Worm (Caenorhabditis elegans): ENCODE results near the gene E02C12.12.

The E02C12.12 gene

DNA sequence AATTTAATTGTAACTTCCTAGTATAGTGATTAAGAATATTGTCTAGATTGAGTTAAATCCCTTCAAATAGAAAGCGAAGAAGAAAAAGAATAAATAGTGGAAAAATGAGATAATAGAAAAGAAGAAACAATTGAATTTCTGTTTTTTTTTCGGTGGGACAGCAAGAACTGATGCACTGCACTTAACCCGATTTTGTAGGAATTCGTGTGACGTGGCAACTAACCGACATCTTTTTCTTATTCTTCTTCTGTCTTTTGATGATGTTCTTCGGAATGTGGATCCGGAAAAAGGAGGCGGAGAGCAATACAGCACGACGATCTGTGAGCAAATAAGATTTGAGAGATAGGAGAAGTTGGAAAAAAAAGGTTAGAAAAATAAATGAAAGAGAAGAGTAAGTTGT lies 26.8 kb upstream of the E02C12.12 start:
- no peak for TF ChIP-seq F13C5.2 (tag; optimal IDR thresholded peaks at IDR 0.05)
- TF ChIP-seq pes-1 (GFP tag; IDR thresholded peaks at IDR 0.05): no peak
- no peak for TF ChIP-seq ceh-36 (tag; optimal IDR thresholded peaks at IDR 0.05)
- TF ChIP-seq scrt-1 (GFP tag; IDR thresholded peaks at IDR 0.05): no peak
- no peak for TF ChIP-seq hmbx-1 (tag; optimal IDR thresholded peaks at IDR 0.05)
- TF ChIP-seq hmg-4 (GFP tag; optimal IDR thresholded peaks at IDR 0.05): no peak
- TF ChIP-seq ceh-13 (GFP tag; optimal IDR thresholded peaks at IDR 0.05): no peak
- TF ChIP-seq sea-1 (GFP tag; conservative IDR thresholded peaks at IDR 0.05): no peak
- no peak for TF ChIP-seq ama-1 (optimal IDR thresholded peaks at IDR 0.05)
- no peak for TF ChIP-seq ets-7 (tag; optimal IDR thresholded peaks at IDR 0.05)
- TF ChIP-seq B0310.2 (tag; optimal IDR thresholded peaks at IDR 0.05): no peak
- no peak for TF ChIP-seq flt-1 (GFP tag; IDR thresholded peaks at IDR 0.05)
- TF ChIP-seq tbx-37 (GFP tag; conservative IDR thresholded peaks at IDR 0.05): no peak
- TF ChIP-seq hnd-1 (tag; optimal IDR thresholded peaks at IDR 0.05): no peak
- TF ChIP-seq tra-4 (tag; optimal IDR thresholded peaks at IDR 0.05): no peak
- TF ChIP-seq tbx-11 (GFP tag; IDR thresholded peaks at IDR 0.05): no peak
- no peak for TF ChIP-seq aly-1 (tag; optimal IDR thresholded peaks at IDR 0.05)

DNA sequence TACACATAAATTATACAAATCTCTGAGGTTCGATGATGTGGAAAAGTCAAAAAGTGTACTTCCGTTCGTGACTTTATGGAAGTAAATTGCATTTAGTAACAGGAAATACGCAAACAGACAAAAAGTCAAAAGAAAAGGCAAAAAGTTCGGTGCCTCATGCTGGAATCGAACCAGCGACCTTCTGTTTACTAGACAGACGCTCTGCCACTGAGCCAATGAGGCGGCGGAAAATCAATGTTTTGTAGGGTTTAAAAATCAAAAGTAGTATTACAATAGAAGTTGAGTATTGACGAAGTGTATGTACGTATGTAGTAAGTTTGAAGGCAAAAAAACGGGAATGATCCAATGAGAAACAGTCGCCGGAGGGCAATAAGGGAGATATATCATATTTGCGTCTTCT lies 24.8 kb upstream of the E02C12.12 start:
- no peak for TF ChIP-seq ceh-36 (tag; optimal IDR thresholded peaks at IDR 0.05)
- TF ChIP-seq hmg-4 (GFP tag; optimal IDR thresholded peaks at IDR 0.05): no peak
- TF ChIP-seq hnd-1 (tag; optimal IDR thresholded peaks at IDR 0.05): no peak

DNA sequence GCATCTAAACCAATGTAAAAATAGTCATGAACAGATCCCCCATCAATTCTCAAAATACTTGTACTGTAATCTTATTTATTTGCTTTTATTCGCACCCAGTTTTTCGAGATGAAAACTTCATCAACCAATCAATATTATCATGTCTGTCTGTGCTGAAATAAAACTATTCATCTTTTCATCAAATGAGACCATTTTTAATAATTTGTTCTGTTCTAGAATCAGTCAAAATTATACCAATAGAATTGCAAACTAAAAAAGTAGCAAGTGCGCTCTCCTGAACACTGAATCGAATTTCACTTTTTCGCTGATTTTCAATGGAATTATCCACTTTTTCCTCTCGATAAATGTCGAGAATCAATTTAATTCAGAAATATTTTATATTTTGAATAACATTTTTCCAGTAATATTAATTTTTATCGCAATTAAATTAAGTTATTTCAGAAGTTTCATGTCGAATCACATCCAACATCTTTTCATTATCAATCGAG lies 17.8 kb upstream of the E02C12.12 start, which contains the start of gene trpp-4:
Gene trpp-4, plus strand, starts transcription at position 442 of the 488 bp plus-strand sequence.
- no peak for TF ChIP-seq hmg-4 (GFP tag; optimal IDR thresholded peaks at IDR 0.05)
- no peak for TF ChIP-seq ama-1 (optimal IDR thresholded peaks at IDR 0.05)
- no peak for TF ChIP-seq flt-1 (GFP tag; IDR thresholded peaks at IDR 0.05)
- no peak for TF ChIP-seq sea-1 (GFP tag; conservative IDR thresholded peaks at IDR 0.05)
- TF ChIP-seq aly-1 (tag; optimal IDR thresholded peaks at IDR 0.05): no peak
- no peak for TF ChIP-seq tbx-11 (GFP tag; IDR thresholded peaks at IDR 0.05)
- TF ChIP-seq hmbx-1 (tag; optimal IDR thresholded peaks at IDR 0.05): no peak

DNA sequence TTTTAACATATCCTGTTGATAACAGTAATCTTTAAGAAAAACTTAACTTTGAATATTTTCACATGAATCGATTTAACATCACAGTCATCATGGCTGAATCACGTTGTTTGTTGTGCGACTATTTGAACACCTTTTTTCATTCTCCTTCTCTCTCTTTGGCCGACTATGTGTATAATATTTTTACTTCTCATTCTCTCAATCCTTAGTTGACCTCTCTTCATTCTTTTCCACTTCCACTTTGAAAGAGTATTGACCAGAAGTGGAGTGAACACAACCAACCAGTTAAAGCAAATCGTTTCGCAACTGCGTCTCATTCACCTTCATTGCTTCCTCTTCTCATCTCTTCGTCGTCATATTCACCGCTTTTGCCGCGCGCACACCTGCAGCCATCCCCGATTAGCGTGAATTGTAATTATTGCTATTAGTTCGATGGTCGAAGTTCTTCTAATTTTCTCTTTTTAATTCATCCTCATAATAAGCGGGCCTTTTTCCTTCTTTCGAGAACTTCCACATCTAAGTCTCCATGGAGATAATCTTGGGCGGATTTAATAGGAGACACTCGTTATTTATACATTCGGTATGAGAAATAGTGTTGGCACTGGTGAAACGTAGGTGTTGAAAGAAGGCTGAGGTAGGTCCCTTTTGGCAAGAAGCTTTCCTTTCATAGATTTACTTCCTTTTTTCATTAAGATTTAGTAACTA lies 13.0 kb upstream of the E02C12.12 start:
- no peak for TF ChIP-seq sea-1 (GFP tag; conservative IDR thresholded peaks at IDR 0.05)

DNA sequence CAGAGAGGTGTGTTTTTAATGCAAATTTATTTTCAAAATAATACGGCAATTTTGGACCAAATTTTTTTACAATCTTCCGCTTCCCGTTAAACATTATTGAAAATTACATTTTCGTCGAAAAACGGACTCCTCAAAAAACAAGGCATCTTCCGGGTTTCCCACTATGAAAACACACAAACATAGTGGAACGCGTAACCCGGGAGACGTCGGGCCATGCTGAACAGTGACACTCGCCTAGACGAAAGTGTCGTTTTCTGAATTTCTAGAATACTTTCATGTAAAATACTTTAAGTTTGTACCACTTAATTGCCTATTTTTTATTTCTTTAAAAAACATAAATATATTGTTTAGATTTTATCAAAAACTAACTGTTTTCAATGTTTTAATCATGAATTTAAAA lies 9.8 kb upstream of the E02C12.12 start:
- TF ChIP-seq B0310.2 (tag; optimal IDR thresholded peaks at IDR 0.05) (no peak), ets-7 (tag; optimal IDR thresholded peaks at IDR 0.05) (no peak), ama-1 (optimal IDR thresholded peaks at IDR 0.05) (no peak), tbx-11 (GFP tag; IDR thresholded peaks at IDR 0.05) (no peak), F13C5.2 (tag; optimal IDR thresholded peaks at IDR 0.05) (no peak), aly-1 (tag; optimal IDR thresholded peaks at IDR 0.05) (no peak), hmbx-1 (tag; optimal IDR thresholded peaks at IDR 0.05) (no peak), hmg-4 (GFP tag; optimal IDR thresholded peaks at IDR 0.05) (no peak), tbx-37 (GFP tag; conservative IDR thresholded peaks at IDR 0.05) (no peak), flt-1 (GFP tag; IDR thresholded peaks at IDR 0.05) (no peak), pes-1 (GFP tag; IDR thresholded peaks at IDR 0.05) (no peak), hnd-1 (tag; optimal IDR thresholded peaks at IDR 0.05) (no peak), scrt-1 (GFP tag; IDR thresholded peaks at IDR 0.05) (no peak), ceh-36 (tag; optimal IDR thresholded peaks at IDR 0.05) (no peak), ceh-13 (GFP tag; optimal IDR thresholded peaks at IDR 0.05) (no peak), sea-1 (GFP tag; conservative IDR thresholded peaks at IDR 0.05) (no peak), tra-4 (tag; optimal IDR thresholded peaks at IDR 0.05) (no peak)

DNA sequence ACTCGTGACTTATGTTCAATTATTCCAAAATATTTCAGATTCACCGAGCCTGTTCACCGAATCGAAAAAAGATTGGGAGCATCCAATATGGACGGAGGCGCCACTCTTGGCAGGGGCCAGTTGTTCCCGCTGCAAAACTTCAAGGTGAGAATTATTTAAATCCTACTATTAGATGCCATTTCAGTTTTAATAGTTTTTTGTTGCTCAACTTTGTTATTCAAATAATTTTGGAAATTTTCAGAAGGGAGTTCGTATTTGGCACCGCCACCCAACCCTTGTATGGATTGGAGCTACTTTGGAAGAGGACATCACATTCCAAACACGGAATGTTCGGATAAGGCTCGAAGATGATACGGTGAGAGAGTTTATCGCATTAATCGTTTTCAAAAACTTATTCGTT lies 4.0 kb upstream of the E02C12.12 start, which contains the start of gene hum-2:
Gene hum-2, plus strand, starts transcription at position 33 of the 400 bp plus-strand sequence.
- no peak for TF ChIP-seq F13C5.2 (tag; optimal IDR thresholded peaks at IDR 0.05)
- no peak for TF ChIP-seq scrt-1 (GFP tag; IDR thresholded peaks at IDR 0.05)
- TF ChIP-seq hmbx-1 (tag; optimal IDR thresholded peaks at IDR 0.05): no peak
- no peak for TF ChIP-seq sea-1 (GFP tag; conservative IDR thresholded peaks at IDR 0.05)
- no peak for TF ChIP-seq ceh-13 (GFP tag; optimal IDR thresholded peaks at IDR 0.05)
- TF ChIP-seq flt-1 (GFP tag; IDR thresholded peaks at IDR 0.05): no peak
- no peak for TF ChIP-seq hnd-1 (tag; optimal IDR thresholded peaks at IDR 0.05)
- no peak for TF ChIP-seq aly-1 (tag; optimal IDR thresholded peaks at IDR 0.05)
- no peak for TF ChIP-seq B0310.2 (tag; optimal IDR thresholded peaks at IDR 0.05)
- TF ChIP-seq tra-4 (tag; optimal IDR thresholded peaks at IDR 0.05): no peak
- TF ChIP-seq ets-7 (tag; optimal IDR thresholded peaks at IDR 0.05): no peak
- no peak for TF ChIP-seq ceh-36 (tag; optimal IDR thresholded peaks at IDR 0.05)

DNA sequence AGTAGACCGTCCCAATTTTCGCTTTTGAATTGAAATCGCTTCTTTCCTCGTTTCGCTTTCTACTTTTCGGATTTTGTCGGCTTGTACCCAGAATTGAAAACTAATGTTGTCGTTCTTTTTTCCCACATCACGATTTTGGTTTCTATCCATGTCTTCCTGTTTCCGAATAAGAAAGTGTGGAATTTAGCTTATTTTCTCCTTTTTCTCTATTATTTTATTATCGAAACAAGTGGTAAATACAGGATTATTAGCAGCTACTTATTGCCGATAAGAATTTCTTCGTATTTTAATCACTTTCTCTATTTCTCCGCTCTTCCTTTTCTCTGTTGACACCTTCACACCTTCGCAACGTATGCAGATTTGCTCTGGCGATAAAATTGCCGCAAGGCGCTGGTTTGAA lies 2.8 kb upstream of the E02C12.12 start:
- TF ChIP-seq aly-1 (tag; optimal IDR thresholded peaks at IDR 0.05) (no peak), ama-1 (optimal IDR thresholded peaks at IDR 0.05) (no peak), pes-1 (GFP tag; IDR thresholded peaks at IDR 0.05) (no peak), sea-1 (GFP tag; conservative IDR thresholded peaks at IDR 0.05) (no peak), ceh-36 (tag; optimal IDR thresholded peaks at IDR 0.05) (no peak), tbx-11 (GFP tag; IDR thresholded peaks at IDR 0.05) (no peak), hnd-1 (tag; optimal IDR thresholded peaks at IDR 0.05) (no peak), B0310.2 (tag; optimal IDR thresholded peaks at IDR 0.05) (no peak), tbx-37 (GFP tag; conservative IDR thresholded peaks at IDR 0.05) (no peak), ets-7 (tag; optimal IDR thresholded peaks at IDR 0.05) (no peak), tra-4 (tag; optimal IDR thresholded peaks at IDR 0.05) (no peak), ceh-13 (GFP tag; optimal IDR thresholded peaks at IDR 0.05) (no peak), flt-1 (GFP tag; IDR thresholded peaks at IDR 0.05) (no peak), F13C5.2 (tag; optimal IDR thresholded peaks at IDR 0.05) (no peak), hmbx-1 (tag; optimal IDR thresholded peaks at IDR 0.05) (no peak), scrt-1 (GFP tag; IDR thresholded peaks at IDR 0.05) (no peak), hmg-4 (GFP tag; optimal IDR thresholded peaks at IDR 0.05) (no peak)
